Worm (Caenorhabditis elegans) whole organism, L1 larva: ENCODE data around the gene R05A10.2.

Source experiments
- lin-13 ChIP-seq: fragments of 150-350 bp; optimal IDR thresholded peaks from 2 replicates; lab custom pipeline; 2014; ENCODE audit warnings: missing biosample characterization, missing genetic modification reagents, missing genetic modification characterization
- lir-3 ChIP-seq: sonication (generic microtip); optimal IDR thresholded peaks from 2 replicates; lab custom pipeline; 2016; ENCODE audit warnings: mild to moderate bottlenecking, missing genetic modification characterization, moderate library complexity, missing compliant biosample characterization; ENCODE audit not compliant: poor library complexity
- nhr-237 ChIP-seq: fragments of 150-350 bp; optimal IDR thresholded peaks from 2 replicates; lab custom pipeline; 2014; ENCODE audit warnings: missing biosample characterization, missing genetic modification characterization
- nhr-76 ChIP-seq: sonication (generic microtip); optimal IDR thresholded peaks from 2 replicates; lab custom pipeline; 2017; ENCODE audit warnings: missing biosample characterization, missing genetic modification characterization
- pag-3 ChIP-seq: sonication (generic microtip); optimal IDR thresholded peaks from 2 replicates; lab custom pipeline; 2017; ENCODE audit warnings: missing genetic modification characterization, mild to moderate bottlenecking, missing compliant biosample characterization, antibody characterized with exemption, borderline replicate concordance; ENCODE audit not compliant: insufficient read depth
- pqm-1 ChIP-seq: sonication (generic microtip); optimal IDR thresholded peaks from 3 replicates; lab custom pipeline; 2017; ENCODE audit warnings: missing biosample characterization, missing genetic modification characterization
- unc-130 ChIP-seq: fragments of 150-350 bp; optimal IDR thresholded peaks from 2 replicates; lab custom pipeline; 2017; ENCODE audit warnings: missing biosample characterization, missing genetic modification characterization, inconsistent platforms
- zag-1 ChIP-seq: fragments of 150-350 bp; optimal IDR thresholded peaks from 2 replicates; lab custom pipeline; 2014; ENCODE audit warnings: missing biosample characterization, missing genetic modification characterization

DNA sequence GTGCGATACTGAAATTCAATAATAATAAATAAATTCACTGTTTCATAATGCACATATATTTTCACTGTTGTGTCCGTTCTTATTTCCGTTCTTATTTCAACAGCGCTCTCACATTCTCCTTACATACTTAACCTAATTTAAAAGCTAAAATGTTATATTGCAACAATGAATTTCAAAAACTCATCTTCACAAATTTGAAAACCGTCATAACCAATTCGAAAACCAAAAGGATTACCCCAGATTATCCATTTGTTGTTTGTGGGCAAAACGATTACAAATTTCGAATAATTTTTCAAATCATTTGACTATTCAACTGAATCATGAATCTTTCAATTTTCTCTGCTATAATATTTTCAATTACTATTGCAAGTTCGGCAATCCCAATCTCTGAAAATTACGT lies 4.9 kb upstream of the R05A10.2 start, which contains the start of gene R05A10.4:
- no peak for TF ChIP-seq lir-3 (tag; lab: Kevin White, UChicago)
- TF ChIP-seq pqm-1 (tag; lab: Kevin White, UChicago) = no peak
- TF ChIP-seq nhr-237 = no peak
- no peak for TF ChIP-seq unc-130
- no peak for TF ChIP-seq lin-13
- no peak for TF ChIP-seq nhr-76
- TF ChIP-seq zag-1 (tag; lab: Kevin White, UChicago) = no peak
- TF ChIP-seq pag-3 = no peak
